Worm (Caenorhabditis elegans): ENCODE results near the gene ifet-1.
A peak's percentile ranks its signal among the peaks of the same experiment; 100 is the strongest.

The ifet-1 gene

ce11 chrIII:4494541-4495010 is 19.6 kb upstream of the ifet-1 start:
- TF ChIP-seq aly-2 (tag; optimal IDR thresholded peaks at IDR 0.05) (no peak), nhr-43 (tag; optimal IDR thresholded peaks at IDR 0.05; ENCODE audit: poor library complexity, severe bottlenecking) (peak; percentile 79), nhr-25 (tag; optimal IDR thresholded peaks at IDR 0.05) (peak; percentile 74), ceh-16 (tag; optimal IDR thresholded peaks at IDR 0.05) (no peak), nhr-28 (tag; optimal IDR thresholded peaks at IDR 0.05) (no peak), nhr-237 (tag; optimal IDR thresholded peaks at IDR 0.05) (no peak), nhr-11 (tag; optimal IDR thresholded peaks at IDR 0.05) (no peak), nhr-23 (tag; optimal IDR thresholded peaks at IDR 0.05) (peak; percentile 83), elt-3 (tag; optimal IDR thresholded peaks at IDR 0.05) (peak; percentile 42 to 91 (median 89)), nhr-67 (tag; optimal IDR thresholded peaks at IDR 0.05) (no peak), elt-1 (tag; optimal IDR thresholded peaks at IDR 0.05) (no peak), fos-1 (tag; optimal IDR thresholded peaks at IDR 0.05) (no peak), lsy-12 (tag; optimal IDR thresholded peaks at IDR 0.05) (peak; percentile 54), unc-39 (tag; optimal IDR thresholded peaks at IDR 0.05) (no peak), mdl-1 (tag; optimal IDR thresholded peaks at IDR 0.05) (peak; percentile 16), elt-2 (tag; optimal IDR thresholded peaks at IDR 0.05) (peak; percentile 78), lin-15B (tag; optimal IDR thresholded peaks at IDR 0.05) (peak; percentile 9), pha-4 (tag; optimal IDR thresholded peaks at IDR 0.05) (peak; percentile 50), pqm-1 (tag; optimal IDR thresholded peaks at IDR 0.05) (peak; percentile 69), snpc-4 (tag; optimal IDR thresholded peaks at IDR 0.05) (no peak), skn-1 (tag; optimal IDR thresholded peaks at IDR 0.05) (no peak), nfya-1 (tag; optimal IDR thresholded peaks at IDR 0.05; ENCODE audit: insufficient read depth) (peak; percentile 37), ama-1 (optimal IDR thresholded peaks at IDR 0.05) (no peak), hmg-11 (tag; optimal IDR thresholded peaks at IDR 0.05) (no peak), ceh-28 (tag; optimal IDR thresholded peaks at IDR 0.05) (peak; percentile 58), lin-39 (tag; optimal IDR thresholded peaks at IDR 0.05) (no peak), ceh-82 (tag; optimal IDR thresholded peaks at IDR 0.05) (no peak), nhr-12 (tag; optimal IDR thresholded peaks at IDR 0.05) (no peak), jun-1 (tag; optimal IDR thresholded peaks at IDR 0.05) (peak; percentile 83), daf-12 (tag; optimal IDR thresholded peaks at IDR 0.05) (no peak)

- no peak for TF ChIP-seq egl-27 (tag; optimal IDR thresholded peaks at IDR 0.05)
- no peak for TF ChIP-seq egl-5 (tag; optimal IDR thresholded peaks at IDR 0.05)
- peak; percentile 82 for TF ChIP-seq elt-2 (tag; optimal IDR thresholded peaks at IDR 0.05)
- TF ChIP-seq lin-39 (tag; optimal IDR thresholded peaks at IDR 0.05): no peak
- TF ChIP-seq nhr-43 (tag; optimal IDR thresholded peaks at IDR 0.05; ENCODE audit: poor library complexity, severe bottlenecking): peak; percentile 26
- no peak for TF ChIP-seq lsy-12 (tag; optimal IDR thresholded peaks at IDR 0.05)
- TF ChIP-seq pqm-1 (tag; optimal IDR thresholded peaks at IDR 0.05): peak; percentile 76
Measured at ce11 chrIII:4493008-4493777, 18.2 kb upstream of the ifet-1 start.

ce11 chrIII:4491164-4492144 is 16.5 kb upstream of the ifet-1 start:
- TF ChIP-seq eor-1 (tag; optimal IDR thresholded peaks at IDR 0.05) (no peak), elt-2 (tag; optimal IDR thresholded peaks at IDR 0.05) (peak; percentile 18), ama-1 (optimal IDR thresholded peaks at IDR 0.05) (peak; percentile 37), ZK546.5 (tag; optimal IDR thresholded peaks at IDR 0.05) (no peak), ztf-4 (tag; optimal IDR thresholded peaks at IDR 0.05) (peak; percentile 64), fkh-10 (GFP tag; optimal IDR thresholded peaks at IDR 0.05) (no peak), ceh-9 (tag; optimal IDR thresholded peaks at IDR 0.05) (no peak), nhr-25 (tag; optimal IDR thresholded peaks at IDR 0.05) (peak; percentile 5), R02D3.7 (tag; optimal IDR thresholded peaks at IDR 0.05) (no peak), zag-1 (tag; optimal IDR thresholded peaks at IDR 0.05) (no peak), nhr-67 (tag; optimal IDR thresholded peaks at IDR 0.05) (no peak), nhr-237 (tag; optimal IDR thresholded peaks at IDR 0.05) (no peak), lsy-12 (tag; optimal IDR thresholded peaks at IDR 0.05) (peak; percentile 39), aly-2 (tag; optimal IDR thresholded peaks at IDR 0.05) (peak; percentile 19), nfya-1 (tag; optimal IDR thresholded peaks at IDR 0.05; ENCODE audit: insufficient read depth) (peak; percentile 19), nhr-43 (tag; optimal IDR thresholded peaks at IDR 0.05; ENCODE audit: poor library complexity, severe bottlenecking) (peak; percentile 62), fkh-2 (tag; optimal IDR thresholded peaks at IDR 0.05) (no peak), elt-1 (tag; optimal IDR thresholded peaks at IDR 0.05) (no peak), ceh-16 (tag; optimal IDR thresholded peaks at IDR 0.05) (no peak), sea-2 (GFP tag; optimal IDR thresholded peaks at IDR 0.05) (no peak), tbx-2 (tag; optimal IDR thresholded peaks at IDR 0.05) (no peak), jun-1 (tag; optimal IDR thresholded peaks at IDR 0.05) (peak; percentile 53), pqm-1 (tag; optimal IDR thresholded peaks at IDR 0.05) (no peak), nhr-23 (tag; optimal IDR thresholded peaks at IDR 0.05) (peak; percentile 14), nhr-77 (tag; optimal IDR thresholded peaks at IDR 0.05) (no peak), ceh-28 (tag; optimal IDR thresholded peaks at IDR 0.05) (peak; percentile 11), ceh-82 (tag; optimal IDR thresholded peaks at IDR 0.05) (no peak), mdl-1 (tag; optimal IDR thresholded peaks at IDR 0.05) (no peak)
